Worm (Caenorhabditis elegans) whole organism, L3 larva: Measurements from ENCODE around the gene R11.3.

ENCODE experiments used
- aly-2 ChIP-seq: fragments of 150-350 bp; optimal IDR thresholded peaks from 2 replicates; lab custom pipeline; 2014; ENCODE audit warnings: missing biosample characterization, missing genetic modification characterization
- ceh-9 ChIP-seq: sonication (generic microtip); optimal IDR thresholded peaks from 2 replicates; lab custom pipeline; 2018; ENCODE audit warnings: missing biosample characterization, missing genetic modification characterization
- ztf-11 ChIP-seq: fragments of 150-350 bp; optimal IDR thresholded peaks from 2 replicates; lab custom pipeline; 2014; ENCODE audit warnings: missing biosample characterization, missing genetic modification characterization

- TF ChIP-seq ceh-9: no peak
- no peak for TF ChIP-seq aly-2 (tag; lab: Kevin White, UChicago)
- TF ChIP-seq ztf-11: no peak
Observed at ce11 chrX:16243129-16243528, 44.1 kb upstream of the R11.3 start.
